Fruit fly (Drosophila melanogaster) whole organism, adult: ENCODE data around the gene Unc-115b.

Source experiments
- CG11617 ChIP-seq: fragments of 200-800 bp; sonication (Bioruptor generic); optimal IDR thresholded peaks from 2 replicates; lab custom pipeline; 2017; ENCODE audit warnings: mild to moderate bottlenecking, missing biosample characterization, missing genetic modification reagents, missing genetic modification characterization
- CG1620 ChIP-seq: fragments of 200-800 bp; sonication (Bioruptor generic); optimal IDR thresholded peaks from 2 replicates; lab custom pipeline; 2016; ENCODE audit warnings: missing biosample characterization, missing genetic modification characterization
- CG33017 ChIP-seq: fragments of 200-800 bp; sonication (Bioruptor generic); optimal IDR thresholded peaks from 2 replicates; lab custom pipeline; 2018; ENCODE audit warnings: missing biosample characterization, mild to moderate bottlenecking, missing genetic modification characterization, moderate library complexity
- CG5204 ChIP-seq: fragments of 200-800 bp; sonication (Bioruptor generic); optimal IDR thresholded peaks from 2 replicates; lab custom pipeline; 2016; ENCODE audit warnings: missing biosample characterization, missing genetic modification characterization
- CG7045 ChIP-seq: fragments of 200-800 bp; sonication (Bioruptor generic); optimal IDR thresholded peaks from 2 replicates; lab custom pipeline; 2017; ENCODE audit warnings: missing biosample characterization, mild to moderate bottlenecking, missing genetic modification characterization
- CG7101 ChIP-seq: fragments of 200-800 bp; sonication (Bioruptor generic); optimal IDR thresholded peaks from 2 replicates; lab custom pipeline; 2018; ENCODE audit warnings: missing biosample characterization, mild to moderate bottlenecking, missing genetic modification characterization, moderate library complexity
- Clk ChIP-seq: fragments of 200-800 bp; sonication (Bioruptor generic); optimal IDR thresholded peaks from 2 replicates; lab custom pipeline; 2017; ENCODE audit warnings: missing biosample characterization, missing genetic modification characterization
- bab1 ChIP-seq: fragments of 200-800 bp; sonication (Bioruptor generic); optimal IDR thresholded peaks from 3 replicates; lab custom pipeline; 2019; ENCODE audit warnings: missing biosample characterization, mild to moderate bottlenecking, missing genetic modification characterization, moderate library complexity
- cic ChIP-seq: fragments of 200-800 bp; sonication (Bioruptor generic); optimal IDR thresholded peaks from 2 replicates; lab custom pipeline; 2017; ENCODE audit warnings: missing biosample characterization, mild to moderate bottlenecking, missing genetic modification characterization, moderate library complexity
- cnc ChIP-seq, 2 experiments: fragments of >200 bp; optimal IDR thresholded peaks; 2 replicates each; lab custom pipeline; 2017
- kay ChIP-seq: fragments of 200-800 bp; sonication (Bioruptor generic); peaks from one replicate; lab custom pipeline; 2016; ENCODE audit warnings: missing biosample characterization, missing genetic modification characterization, borderline replicate concordance
- ovo ChIP-seq: fragments of 200-800 bp; sonication (Bioruptor generic); optimal IDR thresholded peaks from 2 replicates; lab custom pipeline; 2016; ENCODE audit warnings: missing biosample characterization, missing genetic modification characterization
- tj ChIP-seq: fragments of 200-800 bp; sonication (Bioruptor generic); optimal IDR thresholded peaks from 3 replicates; lab custom pipeline; 2017; ENCODE audit warnings: missing biosample characterization, mild to moderate bottlenecking, missing genetic modification characterization, moderate library complexity
- toe ChIP-seq: fragments of 200-800 bp; sonication (Bioruptor generic); optimal IDR thresholded peaks from 2 replicates; lab custom pipeline; 2016; ENCODE audit warnings: missing biosample characterization, missing genetic modification characterization

DNA sequence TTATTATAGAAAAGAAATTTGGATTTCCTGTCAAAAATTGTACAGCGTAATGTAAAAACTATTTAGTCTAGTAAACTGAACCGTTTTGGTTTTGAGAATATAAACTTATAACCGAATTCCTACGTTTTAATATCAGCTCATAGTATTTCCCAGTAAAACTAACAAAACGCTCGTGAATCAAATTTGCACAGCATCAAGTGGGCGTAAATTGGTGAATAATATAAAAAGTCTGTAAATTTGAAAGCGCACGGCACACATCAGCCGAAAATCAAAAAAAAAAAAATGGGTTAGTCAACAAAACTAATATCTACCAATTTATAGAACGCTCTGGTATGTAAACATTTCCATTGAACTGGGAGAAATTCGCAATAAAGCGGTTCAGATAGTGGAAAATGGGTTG is 54.7 kb downstream of the Unc-115b start, which contains the start of gene Dh44:
- no peak for TF ChIP-seq CG33017 (tag; lab: Kevin White, UChicago)
- TF ChIP-seq ovo (GFP tag; lab: Kevin White, UChicago): no peak
- TF ChIP-seq CG7045 (GFP tag; lab: Kevin White, UChicago): no peak
- no peak for TF ChIP-seq bab1 (GFP tag; lab: Kevin White, UChicago)
- no peak for TF ChIP-seq CG7101 (tag; lab: Kevin White, UChicago)
- TF ChIP-seq cnc (optimal IDR thresholded peaks at IDR 0.05; lab: Kevin White, UChicago): no peak
- no peak for TF ChIP-seq tj (GFP tag; lab: Kevin White, UChicago)
- no peak for TF ChIP-seq CG1620 (GFP tag; lab: Kevin White, UChicago)
- TF ChIP-seq CG5204 (GFP tag; lab: Kevin White, UChicago): no peak
- TF ChIP-seq CG11617 (GFP tag; lab: Kevin White, UChicago): no peak
- no peak for TF ChIP-seq toe (GFP tag; lab: Kevin White, UChicago)
- no peak for TF ChIP-seq Clk (GFP tag; lab: Kevin White, UChicago)
- no peak for TF ChIP-seq cic (GFP tag; lab: Kevin White, UChicago)
- TF ChIP-seq kay (GFP tag; lab: Kevin White, UChicago): no peak
